Worm (Caenorhabditis elegans): ENCODE results near the gene rig-6.

Gene rig-6

ce11 chrII:4776933-4777332, 35.0 kb downstream of the rig-6 start, which contains the start of gene F26G1.11 (continued):
- no peak for TF ChIP-seq daf-12 (tag; optimal IDR thresholded peaks at IDR 0.05)
- no peak for TF ChIP-seq gei-8 (GFP tag; optimal IDR thresholded peaks at IDR 0.05)

ce11 chrII:4775802-4776201, 36.1 kb downstream of the rig-6 start:
- TF ChIP-seq F26F4.8 (GFP tag; conservative IDR thresholded peaks at IDR 0.05) (no peak), nhr-237 (tag; optimal IDR thresholded peaks at IDR 0.05) (no peak), D1046.2 (GFP tag; IDR thresholded peaks at IDR 0.05) (no peak), nhr-11 (tag; optimal IDR thresholded peaks at IDR 0.05) (no peak), mxl-3 (GFP tag; optimal IDR thresholded peaks at IDR 0.05) (no peak), unc-62 (GFP tag; optimal IDR thresholded peaks at IDR 0.05 in 1 of 2) (peak in 1 of 2 experiments; percentile 96), unc-62 (tag; optimal IDR thresholded peaks at IDR 0.05) (no peak), dpl-1 (GFP tag; optimal IDR thresholded peaks at IDR 0.05) (no peak)

- TF ChIP-seq lsy-2 (tag; optimal IDR thresholded peaks at IDR 0.05): no peak
- TF ChIP-seq aha-1 (tag): peak; percentile 22
Measured at ce11 chrII:4773891-4774432, 37.9 kb downstream of the rig-6 start, which contains the start of the genes F26G1.9 and F26G1.10. F26G1.9 (minus strand) TSS chrII:4773991. F26G1.10 (plus strand) TSS chrII:4774382.

DNA sequence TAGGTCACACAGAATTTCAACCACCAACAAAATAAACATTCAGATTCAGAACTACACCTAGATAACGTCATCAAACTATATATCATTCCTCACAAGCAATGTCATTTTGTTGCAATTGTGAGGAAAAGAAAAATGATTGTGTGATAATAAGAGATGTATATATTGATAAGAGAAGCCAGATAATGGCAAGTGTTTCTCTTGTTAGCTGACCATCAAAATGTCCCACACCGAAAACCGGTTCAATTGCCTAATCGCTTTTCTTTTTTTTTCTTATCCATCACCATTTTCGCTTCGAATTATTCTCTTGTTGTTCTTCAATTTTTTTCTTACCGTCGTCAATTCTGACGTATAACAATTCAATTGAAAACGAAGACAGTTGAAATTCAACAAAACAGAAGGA, 39.4 kb downstream of the rig-6 start:
- TF ChIP-seq nhr-25 (tag; optimal IDR thresholded peaks at IDR 0.05; ENCODE audit: borderline replicate concordance, insufficient read depth): peak; percentile 26
- TF ChIP-seq hlh-11 (tag; optimal IDR thresholded peaks at IDR 0.05): peak; percentile 33
- TF ChIP-seq nhr-28 (tag; optimal IDR thresholded peaks at IDR 0.05): peak; percentile 32
- no peak for TF ChIP-seq lin-15B (tag; optimal IDR thresholded peaks at IDR 0.05)
- TF ChIP-seq hif-1 (tag; optimal IDR thresholded peaks at IDR 0.05): no peak
- TF ChIP-seq T26A8.4 (GFP tag; IDR thresholded peaks at IDR 0.05): no peak
- peak; percentile 47 for TF ChIP-seq aha-1 (tag)
- TF ChIP-seq nhr-48 (tag; optimal IDR thresholded peaks at IDR 0.05): peak; percentile 23
- peak; percentile 35 for TF ChIP-seq dve-1 (tag; optimal IDR thresholded peaks at IDR 0.05; ENCODE audit: insufficient read depth)

ce11 chrII:4771282-4771681, 40.6 kb downstream of the rig-6 start, which contains the start of gene F26G1.5:
F26G1.5 (minus strand) TSS chrII:4771382.
- TF ChIP-seq hmg-1.1 (GFP tag; IDR thresholded peaks at IDR 0.05): no peak
- TF ChIP-seq mxl-3 (GFP tag; optimal IDR thresholded peaks at IDR 0.05): no peak
- no peak for TF ChIP-seq Y5F2A.4 (GFP tag; optimal IDR thresholded peaks at IDR 0.05)
- TF ChIP-seq lin-39 (tag; optimal IDR thresholded peaks at IDR 0.05): no peak
- TF ChIP-seq mxl-2 (GFP tag; conservative IDR thresholded peaks at IDR 0.05): no peak
- no peak for TF ChIP-seq zip-11 (GFP tag; IDR thresholded peaks at IDR 0.05)
- no peak for TF ChIP-seq ZK337.2 (GFP tag; IDR thresholded peaks at IDR 0.05)
- TF ChIP-seq daf-12 (tag; optimal IDR thresholded peaks at IDR 0.05): no peak
- TF ChIP-seq rbr-2 (tag; optimal IDR thresholded peaks at IDR 0.05): no peak
- no peak for TF ChIP-seq ama-1 (optimal IDR thresholded peaks at IDR 0.05)
- no peak for TF ChIP-seq madf-5 (GFP tag; IDR thresholded peaks at IDR 0.05)
- TF ChIP-seq hlh-11 (tag; optimal IDR thresholded peaks at IDR 0.05): no peak
- no peak for TF ChIP-seq unc-130 (GFP tag; optimal IDR thresholded peaks at IDR 0.05)
- no peak for TF ChIP-seq zag-1 (tag; optimal IDR thresholded peaks at IDR 0.05)
- TF ChIP-seq zip-2 (tag; optimal IDR thresholded peaks at IDR 0.05): no peak
- TF ChIP-seq fkh-10 (GFP tag; optimal IDR thresholded peaks at IDR 0.05): no peak

DNA sequence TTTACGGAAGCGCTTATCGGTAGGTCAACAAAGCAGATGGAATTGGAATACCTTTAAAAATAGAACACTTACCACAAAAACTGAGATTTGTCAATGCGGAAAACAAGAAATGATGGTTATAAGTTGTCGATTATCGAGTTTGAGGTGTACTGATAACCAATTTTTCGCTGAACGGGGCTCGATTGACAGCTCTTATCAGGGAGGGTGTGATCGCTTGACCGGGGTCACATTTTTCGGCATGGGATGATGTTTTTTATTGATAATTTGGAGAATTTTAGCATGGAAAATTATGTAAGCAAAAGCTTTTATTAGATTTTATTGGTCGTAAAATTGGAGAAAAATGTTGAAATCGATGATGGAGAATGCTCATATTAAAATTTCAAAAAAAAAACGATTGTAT, 42.0 kb downstream of the rig-6 start:
- TF ChIP-seq nhr-41 (GFP tag; IDR thresholded peaks at IDR 0.05) (peak; percentile 78; the same call in 1 of the 2 replicates), sdz-12 (GFP tag; optimal IDR thresholded peaks at IDR 0.05) (no peak), lsy-2 (tag; optimal IDR thresholded peaks at IDR 0.05) (no peak), nhr-111 (GFP tag; optimal IDR thresholded peaks at IDR 0.05) (no peak), arid-1 (GFP tag; conservative IDR thresholded peaks at IDR 0.05) (no peak), lin-1 (GFP tag; IDR thresholded peaks at IDR 0.05) (peak; percentile 61), dmd-9 (GFP tag; IDR thresholded peaks at IDR 0.05) (no peak), ZK337.2 (GFP tag; IDR thresholded peaks at IDR 0.05) (no peak), lim-7 (GFP tag; IDR thresholded peaks at IDR 0.05) (no peak), dmd-6 (GFP tag; IDR thresholded peaks at IDR 0.05) (peak; percentile 92), nhr-102 (tag; optimal IDR thresholded peaks at IDR 0.05) (peak; percentile 63), ztf-7 (tag; optimal IDR thresholded peaks at IDR 0.05) (no peak), ceh-82 (tag; optimal IDR thresholded peaks at IDR 0.05) (no peak), fkh-10 (GFP tag; optimal IDR thresholded peaks at IDR 0.05) (no peak)
